Worm (Caenorhabditis elegans): ENCODE data around the gene pbo-1.

- TF ChIP-seq ztf-4 (tag; optimal IDR thresholded peaks at IDR 0.05) (no peak), nhr-23 (tag; optimal IDR thresholded peaks at IDR 0.05) (no peak)
Observed at ce11 chrIII:2678017-2678416, 8.2 kb downstream of the pbo-1 start.

All from whole organism, L3 larva.